Fruit fly (Drosophila melanogaster) whole organism, embryonic: Measurements from ENCODE around the gene Rab3-GAP.

Experiments
- CG10147 ChIP-seq: fragments of 200-800 bp; sonication (Bioruptor generic); optimal IDR thresholded peaks from 2 replicates; lab custom pipeline; 2019; ENCODE audit warnings: missing biosample characterization, mild to moderate bottlenecking, missing genetic modification characterization, moderate library complexity
- CG15696 ChIP-seq: fragments of 200-800 bp; sonication (Bioruptor generic); optimal IDR thresholded peaks from 2 replicates; lab custom pipeline; 2019; ENCODE audit warnings: missing biosample characterization, mild to moderate bottlenecking, missing genetic modification characterization, moderate library complexity
- CG1602 ChIP-seq: fragments of 200-800 bp; sonication (Bioruptor generic); optimal IDR thresholded peaks from 3 replicates; lab custom pipeline; 2016; ENCODE audit warnings: missing biosample characterization, missing genetic modification characterization
- CG1603 ChIP-seq: fragments of 200-800 bp; sonication (Bioruptor generic); optimal IDR thresholded peaks from 2 replicates; lab custom pipeline; 2019; ENCODE audit warnings: missing biosample characterization, mild to moderate bottlenecking, missing genetic modification characterization, moderate library complexity
- CG17802 ChIP-seq: fragments of 200-800 bp; sonication (Bioruptor generic); optimal IDR thresholded peaks from 2 replicates; lab custom pipeline; 2018; ENCODE audit warnings: missing biosample characterization, mild to moderate bottlenecking, missing genetic modification characterization, moderate library complexity
- CG3163 ChIP-seq: fragments of 200-800 bp; sonication (Bioruptor generic); optimal IDR thresholded peaks from 3 replicates; lab custom pipeline; 2016; ENCODE audit warnings: missing biosample characterization, missing genetic modification characterization
- CG32767 ChIP-seq: fragments of 200-800 bp; sonication (Bioruptor generic); IDR thresholded peaks from 2 replicates; pipeline ENCODE4 v1.3.6; 2022; ENCODE audit warnings: missing biosample characterization, missing genetic modification characterization
- CG33213 ChIP-seq: fragments of 200-800 bp; sonication (Bioruptor generic); optimal IDR thresholded peaks from 3 replicates; lab custom pipeline; 2016; ENCODE audit warnings: missing biosample characterization, missing genetic modification characterization
- CG3407 ChIP-seq: fragments of 200-800 bp; sonication (Bioruptor generic); optimal IDR thresholded peaks from 2 replicates; lab custom pipeline; 2018; ENCODE audit warnings: missing biosample characterization, mild to moderate bottlenecking, missing genetic modification characterization
- CG4282 ChIP-seq: fragments of 200-800 bp; sonication (Bioruptor generic); optimal IDR thresholded peaks from 2 replicates; lab custom pipeline; 2016; ENCODE audit warnings: missing biosample characterization, missing genetic modification characterization
- CG4328 ChIP-seq: fragments of 200-800 bp; sonication (Bioruptor generic); optimal IDR thresholded peaks from 3 replicates; lab custom pipeline; 2017; ENCODE audit warnings: missing biosample characterization, missing genetic modification reagents, missing genetic modification characterization
- CG4424 ChIP-seq: fragments of 200-800 bp; sonication (Bioruptor generic); optimal IDR thresholded peaks from 3 replicates; lab custom pipeline; 2016; ENCODE audit warnings: missing biosample characterization, missing genetic modification characterization
- CG4617 ChIP-seq: fragments of 200-800 bp; sonication (Bioruptor generic); optimal IDR thresholded peaks from 3 replicates; lab custom pipeline; 2016; ENCODE audit warnings: missing biosample characterization, missing genetic modification characterization, borderline replicate concordance
- CG5180 ChIP-seq: fragments of 200-800 bp; sonication (Bioruptor generic); optimal IDR thresholded peaks from 3 replicates; lab custom pipeline; 2017; ENCODE audit warnings: missing biosample characterization, missing genetic modification characterization, mild to moderate bottlenecking, moderate library complexity, missing genetic modification reagents
- CG6689 ChIP-seq: fragments of 200-800 bp; sonication (Bioruptor generic); IDR thresholded peaks from 2 replicates; pipeline ENCODE4 v1.3.6; 2022; ENCODE audit warnings: missing biosample characterization, missing genetic modification characterization
- CG7372 ChIP-seq: fragments of 200-800 bp; sonication (Bioruptor generic); IDR thresholded peaks from 2 replicates; pipeline ENCODE4 v1.3.6; 2022; ENCODE audit warnings: missing biosample characterization, missing genetic modification characterization
- CG9876 ChIP-seq: fragments of 200-800 bp; sonication (Bioruptor generic); optimal IDR thresholded peaks from 2 replicates; lab custom pipeline; 2016; ENCODE audit warnings: missing biosample characterization, missing genetic modification characterization
- Camta ChIP-seq: fragments of 200-800 bp; sonication (Bioruptor generic); optimal IDR thresholded peaks from 2 replicates; lab custom pipeline; 2016; ENCODE audit warnings: missing biosample characterization, missing genetic modification characterization
- D19A ChIP-seq: fragments of 200-800 bp; optimal IDR thresholded peaks from 3 replicates; lab custom pipeline; 2019; ENCODE audit warnings: missing biosample characterization, mild to moderate bottlenecking, missing genetic modification characterization, moderate library complexity
- Dek ChIP-seq: fragments of 200-800 bp; sonication (Bioruptor generic); optimal IDR thresholded peaks from 3 replicates; lab custom pipeline; 2019; ENCODE audit warnings: missing biosample characterization, mild to moderate bottlenecking, missing genetic modification characterization, moderate library complexity
- Dip2 ChIP-seq: fragments of 200-800 bp; sonication (Bioruptor generic); IDR thresholded peaks from 2 replicates; pipeline ENCODE4 v1.3.6; 2022; ENCODE audit warnings: missing biosample characterization, missing genetic modification characterization
- Drgx ChIP-seq: fragments of 200-800 bp; sonication (Bioruptor generic); IDR thresholded peaks from 2 replicates; pipeline ENCODE4 v1.3.6; 2022; ENCODE audit warnings: missing biosample characterization, missing genetic modification characterization
- Ets97D ChIP-seq: fragments of 200-800 bp; sonication (Bioruptor generic); optimal IDR thresholded peaks from 3 replicates; lab custom pipeline; 2016; ENCODE audit warnings: missing biosample characterization, missing genetic modification characterization
- H2.0 ChIP-seq: fragments of 200-800 bp; sonication (Bioruptor generic); IDR thresholded peaks from 2 replicates; pipeline ENCODE4 v1.3.6; 2022; ENCODE audit warnings: missing biosample characterization, missing genetic modification characterization
- MESR4 ChIP-seq: fragments of 200-800 bp; sonication (Bioruptor generic); optimal IDR thresholded peaks from 2 replicates; lab custom pipeline; 2018; ENCODE audit warnings: missing biosample characterization, mild to moderate bottlenecking, missing genetic modification characterization, moderate library complexity
- MTF-1 ChIP-seq: fragments of 200-800 bp; sonication (Bioruptor generic); optimal IDR thresholded peaks from 2 replicates; lab custom pipeline; 2018; ENCODE audit warnings: missing biosample characterization, mild to moderate bottlenecking, missing genetic modification characterization, borderline replicate concordance
- Mrtf ChIP-seq: fragments of 200-800 bp; sonication (Bioruptor generic); IDR thresholded peaks from 3 replicates; pipeline ENCODE4 v1.3.6; 2022; ENCODE audit warnings: missing biosample characterization, missing genetic modification characterization
- NC2α ChIP-seq: fragments of 200-800 bp; sonication (Bioruptor generic); optimal IDR thresholded peaks from 2 replicates; lab custom pipeline; 2016; ENCODE audit warnings: missing biosample characterization, missing genetic modification characterization
- Sry-δ ChIP-seq: fragments of 200-800 bp; sonication (Bioruptor generic); optimal IDR thresholded peaks from 2 replicates; lab custom pipeline; 2016; ENCODE audit warnings: missing biosample characterization, missing genetic modification characterization
- bcd ChIP-seq: fragments of 200-800 bp; sonication (Bioruptor generic); optimal IDR thresholded peaks from 2 replicates; lab custom pipeline; 2017; ENCODE audit warnings: missing biosample characterization, mild to moderate bottlenecking, missing genetic modification characterization
- cg ChIP-seq: fragments of 200-800 bp; sonication (Bioruptor generic); optimal IDR thresholded peaks from 3 replicates; lab custom pipeline; 2019; ENCODE audit warnings: missing biosample characterization, mild to moderate bottlenecking, missing genetic modification characterization, moderate library complexity
- chm ChIP-seq: fragments of 200-800 bp; sonication (Bioruptor generic); IDR thresholded peaks from 2 replicates; pipeline ENCODE4 v1.3.6; 2022; ENCODE audit warnings: missing biosample characterization, missing genetic modification characterization
- crp ChIP-seq, 2 experiments: fragments of 200-800 bp; sonication (Bioruptor generic); optimal IDR thresholded peaks; 2 replicates in 1 of 2; 3 replicates in 1 of 2; lab custom pipeline; 2017; ENCODE audit warnings: missing biosample characterization in 2 of 2, missing genetic modification characterization in 2 of 2, mild to moderate bottlenecking in 1 of 2, moderate library complexity in 1 of 2
- cwo ChIP-seq: fragments of 200-800 bp; sonication (Bioruptor generic); optimal IDR thresholded peaks from 3 replicates; lab custom pipeline; 2017; ENCODE audit warnings: missing biosample characterization, missing genetic modification characterization, mild to moderate bottlenecking, moderate library complexity, missing genetic modification reagents
- disco-r ChIP-seq: fragments of 200-800 bp; sonication (Bioruptor generic); optimal IDR thresholded peaks from 2 replicates; lab custom pipeline; 2016; ENCODE audit warnings: missing biosample characterization, missing genetic modification characterization
- dmrt11E ChIP-seq: fragments of 200-800 bp; sonication (Bioruptor generic); optimal IDR thresholded peaks from 3 replicates; lab custom pipeline; 2018; ENCODE audit warnings: missing biosample characterization, mild to moderate bottlenecking, missing genetic modification characterization, moderate library complexity
- fd96Cb ChIP-seq: fragments of 200-800 bp; sonication (Bioruptor generic); optimal IDR thresholded peaks from 2 replicates; lab custom pipeline; 2018; ENCODE audit warnings: missing biosample characterization, mild to moderate bottlenecking, missing genetic modification characterization, moderate library complexity
- gfzf ChIP-seq: fragments of 200-800 bp; sonication (Bioruptor generic); optimal IDR thresholded peaks from 2 replicates; lab custom pipeline; 2016; ENCODE audit warnings: missing biosample characterization, mild to moderate bottlenecking, missing genetic modification characterization, moderate library complexity
- hbn ChIP-seq: fragments of 200-800 bp; sonication (Bioruptor generic); IDR thresholded peaks from 2 replicates; pipeline ENCODE4 v1.3.6; 2022; ENCODE audit warnings: missing biosample characterization, missing genetic modification characterization; ENCODE audit not compliant: partially characterized antibody
- kni ChIP-seq: fragments of 200-800 bp; sonication (Bioruptor generic); optimal IDR thresholded peaks from 3 replicates; lab custom pipeline; 2017; ENCODE audit warnings: mild to moderate bottlenecking, missing biosample characterization, missing genetic modification reagents, missing genetic modification characterization
- knrl ChIP-seq: fragments of 200-800 bp; sonication (Bioruptor generic); IDR thresholded peaks from 3 replicates; pipeline ENCODE4 v1.3.6; 2022; ENCODE audit warnings: missing biosample characterization, missing genetic modification characterization; ENCODE audit not compliant: partially characterized antibody
- lola ChIP-seq, 3 experiments: fragments of >200 bp in 2 of 3; fragments of 200-800 bp in 1 of 3; sonication (Bioruptor generic) in 1 of 3; optimal IDR thresholded peaks; 2 replicates each; lab custom pipeline; 2017 to 2019; ENCODE audit warnings: missing biosample characterization in 3 of 3, missing genetic modification characterization in 3 of 3, mild to moderate bottlenecking in 1 of 3, moderate library complexity in 1 of 3
- lov ChIP-seq, 2 experiments: fragments of 200-800 bp in 1 of 2; fragments of >200 bp in 1 of 2; sonication (Bioruptor generic) in 1 of 2; IDR thresholded peaks in 1 of 2; optimal IDR thresholded peaks in 1 of 2; 2 replicates in 1 of 2; 3 replicates in 1 of 2; pipeline versions ENCODE4 v1.3.6 to Lab custom; 2017 to 2022; ENCODE audit warnings: missing biosample characterization in 1 of 2, missing genetic modification characterization in 1 of 2
- pita ChIP-seq: fragments of 200-800 bp; sonication (Bioruptor generic); optimal IDR thresholded peaks from 2 replicates; lab custom pipeline; 2017; ENCODE audit warnings: missing biosample characterization, mild to moderate bottlenecking, missing genetic modification characterization
- pros ChIP-seq: fragments of 200-800 bp; sonication (Bioruptor generic); optimal IDR thresholded peaks from 3 replicates; lab custom pipeline; 2019; ENCODE audit warnings: missing biosample characterization, mild to moderate bottlenecking, missing genetic modification characterization, moderate library complexity
- salm ChIP-seq: fragments of 200-800 bp; sonication (Bioruptor generic); optimal IDR thresholded peaks from 2 replicates; lab custom pipeline; 2018; ENCODE audit warnings: missing biosample characterization, mild to moderate bottlenecking, missing genetic modification characterization
- stwl ChIP-seq: fragments of 200-800 bp; sonication (Bioruptor generic); optimal IDR thresholded peaks from 3 replicates; lab custom pipeline; 2018; ENCODE audit warnings: missing biosample characterization, mild to moderate bottlenecking, missing genetic modification characterization, moderate library complexity
- unc-4 ChIP-seq: fragments of 200-800 bp; sonication (Bioruptor generic); IDR thresholded peaks from 2 replicates; pipeline ENCODE4 v1.3.6; 2022; ENCODE audit warnings: missing biosample characterization, missing genetic modification characterization; ENCODE audit not compliant: partially characterized antibody
- wek ChIP-seq: fragments of 200-800 bp; sonication (Bioruptor generic); optimal IDR thresholded peaks from 3 replicates; lab custom pipeline; 2018; ENCODE audit warnings: missing biosample characterization, mild to moderate bottlenecking, missing genetic modification characterization, moderate library complexity

Gene Rab3-GAP

DNA sequence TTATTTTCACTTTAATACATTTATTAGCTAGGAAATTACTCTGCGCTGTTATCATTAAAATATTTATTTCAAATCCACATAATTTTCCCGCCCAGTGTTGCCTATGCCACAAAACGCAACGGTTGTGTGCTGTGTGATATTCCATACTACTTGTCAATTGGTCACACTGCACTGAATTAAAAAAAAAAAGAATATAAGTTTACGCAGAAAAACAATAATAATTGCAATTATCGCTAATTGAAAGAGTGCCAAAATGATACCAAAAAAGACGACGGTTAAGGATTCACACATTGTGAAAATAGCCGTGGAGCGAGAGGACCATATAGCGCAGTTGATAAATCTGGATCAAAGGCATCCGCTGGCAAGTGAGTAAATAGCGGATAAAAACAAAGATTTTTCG is 34.7 kb upstream of the Rab3-GAP start, which contains the start of gene Ced-12 (continued):
- TF ChIP-seq CG4424 (no peak), pros (GFP tag; lab: Kevin White, UChicago) (no peak), Camta (no peak), CG10147 (GFP tag; lab: Kevin White, UChicago) (no peak), CG1603 (tag; lab: Kevin White, UChicago) (peak; percentile 24), hbn (GFP tag; lab: Robert Waterston, UW) (no peak), CG9876 (GFP tag; lab: Kevin White, UChicago) (no peak), D19A (tag; lab: Kevin White, UChicago) (no peak), pita (GFP tag; lab: Kevin White, UChicago) (no peak), Mrtf (GFP tag; lab: Robert Waterston, UW) (no peak), CG17802 (tag; lab: Kevin White, UChicago) (no peak), CG5180 (GFP tag; lab: Kevin White, UChicago) (no peak), CG3163 (GFP tag; lab: Kevin White, UChicago) (no peak), chm (GFP tag; lab: Robert Waterston, UW) (no peak), wek (GFP tag; lab: Kevin White, UChicago) (no peak), H2.0 (GFP tag; lab: Robert Waterston, UW) (no peak), stwl (peak; percentile 58), CG15696 (tag; lab: Kevin White, UChicago) (no peak), Ets97D (GFP tag; lab: Kevin White, UChicago) (peak; percentile 37), unc-4 (no peak), MESR4 (GFP tag; lab: Kevin White, UChicago) (peak; percentile 58)
- TF ChIP-seq, all 482 proteins: peak for 36

dm6 chr2L:12096396-12096813 is 33.4 kb upstream of the Rab3-GAP start, which contains the start of the genes CG6712 and Mt2:
Gene CG6712 (minus strand): TSS chr2L:12096511.
Gene Mt2 (plus strand): TSS chr2L:12096525.
- TF ChIP-seq Sry-δ (GFP tag; lab: Kevin White, UChicago) (no peak), Dek (tag; lab: Kevin White, UChicago) (no peak), CG1602 (GFP tag; lab: Kevin White, UChicago) (no peak), MTF-1 (GFP tag; lab: Kevin White, UChicago) (no peak), crp (GFP tag; optimal IDR thresholded peaks at IDR 0.05; lab: Kevin White, UChicago) (peak in 1 of 2 experiments; percentile 67), CG7372 (GFP tag; lab: Robert Waterston, UW) (no peak), lola (GFP tag; optimal IDR thresholded peaks at IDR 0.05; lab: Kevin White, UChicago) (no peak), Mrtf (GFP tag; lab: Robert Waterston, UW) (no peak), CG4617 (GFP tag; lab: Kevin White, UChicago) (peak; percentile 44), cg (GFP tag; lab: Kevin White, UChicago) (no peak), CG6689 (no peak), disco-r (GFP tag; lab: Kevin White, UChicago) (no peak), gfzf (GFP tag; lab: Kevin White, UChicago) (peak; percentile 11), CG33213 (GFP tag; lab: Kevin White, UChicago) (peak; percentile 15), NC2α (no peak), CG4282 (no peak), Dip2 (GFP tag; lab: Robert Waterston, UW) (no peak), cwo (GFP tag; lab: Kevin White, UChicago) (peak; percentile 93), CG3407 (no peak), Drgx (no peak), fd96Cb (tag; lab: Kevin White, UChicago) (no peak), CG4328 (GFP tag; lab: Kevin White, UChicago) (no peak), lov (optimal IDR thresholded peaks at IDR 0.05; lab: Kevin White, UChicago) (no peak), lov (GFP tag; IDR thresholded peaks at IDR 0.05; lab: Robert Waterston, UW) (no peak), dmrt11E (tag; lab: Kevin White, UChicago) (no peak), CG32767 (no peak), bcd (no peak), kni (no peak), knrl (GFP tag; lab: Robert Waterston, UW) (no peak), salm (tag; lab: Kevin White, UChicago) (no peak)
